Worm (Caenorhabditis elegans) whole organism, L1 larva: ENCODE data around the gene C18D4.6.

Source experiments
- aha-1 ChIP-seq: fragments of 150-350 bp; optimal IDR thresholded peaks from 2 replicates; lab custom pipeline; 2014; ENCODE audit warnings: missing biosample characterization, missing genetic modification characterization
- efl-3 ChIP-seq: fragments of 200-800 bp; sonication (Bioruptor generic); optimal IDR thresholded peaks from 2 replicates; lab custom pipeline; 2018; ENCODE audit warnings: mild to moderate bottlenecking, missing genetic modification characterization, missing compliant biosample characterization
- elt-3 ChIP-seq, 6 experiments: fragments of 150-350 bp in 1 of 6; sonication (generic microtip); optimal IDR thresholded peaks; 2 replicates each; lab custom pipeline; 2017 to 2018; ENCODE audit warnings: missing biosample characterization in 6 of 6, missing genetic modification characterization in 6 of 6, inconsistent platforms in 1 of 6
- fkh-10 ChIP-seq: sonication (generic microtip); optimal IDR thresholded peaks from 2 replicates; lab custom pipeline; 2017; ENCODE audit warnings: missing biosample characterization, missing genetic modification reagents, missing genetic modification characterization
- mab-9 ChIP-seq: fragments of 200-800 bp; sonication (Bioruptor generic); IDR thresholded peaks from 2 replicates; pipeline ENCODE4 v1.3.6; 2022; ENCODE audit warnings: missing genetic modification reagents, missing genetic modification characterization, missing compliant biosample characterization
- nhr-19 ChIP-seq: fragments of 200-800 bp; sonication (Bioruptor generic); conservative IDR thresholded peaks from 2 replicates; pipeline ENCODE4 v1.3.6; 2022; ENCODE audit warnings: missing genetic modification characterization, missing compliant biosample characterization
- swsn-7 ChIP-seq: sonication (generic microtip); optimal IDR thresholded peaks from 2 replicates; lab custom pipeline; 2016; ENCODE audit warnings: missing genetic modification characterization, missing compliant biosample characterization
- unc-62 ChIP-seq: fragments of 150-350 bp; optimal IDR thresholded peaks from 2 replicates; lab custom pipeline; 2014; ENCODE audit warnings: missing biosample characterization, missing genetic modification reagents, missing genetic modification characterization
- unc-86 ChIP-seq: sonication (generic microtip); optimal IDR thresholded peaks from 2 replicates; lab custom pipeline; 2016; ENCODE audit warnings: missing genetic modification characterization, missing compliant biosample characterization
- vab-15 ChIP-seq: sonication (generic microtip); optimal IDR thresholded peaks from 2 replicates; lab custom pipeline; 2017; ENCODE audit warnings: missing genotype, mild to moderate bottlenecking, missing genetic modification characterization, missing compliant biosample characterization
- zag-1 ChIP-seq: fragments of 150-350 bp; optimal IDR thresholded peaks from 2 replicates; lab custom pipeline; 2014; ENCODE audit warnings: missing biosample characterization, missing genetic modification characterization

DNA sequence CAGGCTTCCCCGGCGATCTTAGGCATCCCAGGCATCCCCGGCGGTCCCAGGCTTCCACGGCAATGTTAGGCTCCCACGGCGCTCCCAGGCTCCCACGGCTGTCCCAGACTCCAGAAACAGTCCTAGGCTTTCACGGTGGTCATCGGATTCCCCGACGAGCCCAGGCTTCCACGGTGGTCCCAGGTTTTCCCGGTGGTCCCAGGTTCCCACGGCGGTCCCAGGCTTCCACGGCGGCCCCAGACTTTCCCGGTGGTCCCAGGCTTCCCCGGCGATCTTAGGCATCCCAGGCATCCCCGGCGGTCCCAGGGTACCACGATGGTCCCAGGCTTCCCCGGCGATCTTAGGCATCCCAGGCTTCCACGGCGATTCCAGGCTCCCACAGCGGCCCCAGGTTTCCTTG is 10.5 kb upstream of the C18D4.6 start:
- TF ChIP-seq elt-3 (tag; optimal IDR thresholded peaks at IDR 0.05; lab: Kevin White, UChicago) (no peak), unc-86 (tag; lab: Kevin White, UChicago) (no peak), efl-3 (GFP tag; lab: Kevin White, UChicago) (no peak), aha-1 (no peak), swsn-7 (tag; lab: Kevin White, UChicago) (no peak), vab-15 (tag; lab: Kevin White, UChicago) (no peak), zag-1 (tag; lab: Kevin White, UChicago) (no peak), mab-9 (GFP tag; lab: Robert Waterston, UW) (no peak), fkh-10 (GFP tag; lab: Kevin White, UChicago) (no peak), nhr-19 (no peak), unc-62 (no peak)
